Fruit fly (Drosophila melanogaster) whole organism, wandering third instar larva: ENCODE results near the gene Gr61a.

Source experiments
- Abd-B ChIP-seq: fragments of >200 bp; optimal IDR thresholded peaks from 2 replicates; lab custom pipeline; 2017; ENCODE audit warnings: missing biosample characterization, missing genetic modification characterization
- CG9705 ChIP-seq: fragments of 200-800 bp; sonication (Bioruptor generic); optimal IDR thresholded peaks from 2 replicates; lab custom pipeline; 2018; ENCODE audit warnings: missing biosample characterization, mild to moderate bottlenecking, missing genetic modification characterization
- br ChIP-seq: fragments of 200-800 bp; sonication (Bioruptor generic); optimal IDR thresholded peaks from 2 replicates; lab custom pipeline; 2016; ENCODE audit warnings: missing biosample characterization, missing genetic modification characterization
- h ChIP-seq: fragments of 200-800 bp; sonication (Bioruptor generic); optimal IDR thresholded peaks from 3 replicates; lab custom pipeline; 2016; ENCODE audit warnings: missing biosample characterization, mild to moderate bottlenecking, missing genetic modification characterization
- lola ChIP-seq: fragments of >200 bp; optimal IDR thresholded peaks from 2 replicates; lab custom pipeline; 2017; ENCODE audit warnings: missing biosample characterization, missing genetic modification characterization
- pan ChIP-seq: fragments of >200 bp; optimal IDR thresholded peaks from 2 replicates; lab custom pipeline; 2017
- psq ChIP-seq: fragments of 200-800 bp; sonication (Bioruptor generic); optimal IDR thresholded peaks from 3 replicates; lab custom pipeline; 2017; ENCODE audit warnings: missing biosample characterization, mild to moderate bottlenecking, missing genetic modification characterization, moderate library complexity
- usp ChIP-seq: fragments of >200 bp; optimal IDR thresholded peaks from 2 replicates; lab custom pipeline; 2017; ENCODE audit warnings: missing biosample characterization, missing genetic modification characterization

DNA sequence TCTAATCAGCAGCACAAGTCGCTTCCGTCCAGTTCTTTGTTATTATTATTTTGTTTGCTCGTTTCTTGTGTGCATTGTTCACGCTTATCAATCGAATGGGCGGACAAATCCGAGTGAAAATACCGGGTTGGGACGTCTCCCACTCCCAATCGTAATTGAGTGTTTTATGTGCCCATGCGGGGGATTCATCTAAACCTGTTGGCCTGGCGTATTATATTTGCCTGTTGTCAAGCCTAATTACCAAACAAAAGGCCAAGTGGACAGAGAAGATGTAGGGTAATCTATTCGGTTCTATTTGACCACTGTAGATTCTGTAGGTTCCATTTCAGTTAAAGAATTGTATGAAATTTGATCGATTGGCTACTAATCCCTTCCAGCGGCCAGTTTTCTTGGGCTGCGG, 34.8 kb downstream of the Gr61a start:
- TF ChIP-seq psq (GFP tag; lab: Kevin White, UChicago): no peak
- TF ChIP-seq pan (lab: Kevin White, UChicago): no peak
- no peak for TF ChIP-seq Abd-B (GFP tag; lab: Kevin White, UChicago)
- TF ChIP-seq h: no peak
- no peak for TF ChIP-seq lola (GFP tag; lab: Kevin White, UChicago)
- TF ChIP-seq br (GFP tag; lab: Kevin White, UChicago): no peak
- no peak for TF ChIP-seq usp
- no peak for TF ChIP-seq CG9705 (GFP tag; lab: Kevin White, UChicago)
